Fruit fly (Drosophila melanogaster): ENCODE measurements around the gene CG10405.

CG10405 gene

dm6 chr3R:16442937-16443336, 11.4 kb upstream of the CG10405 start, which contains the start of the genes Ttc1 and CG14882 (continued):
- TF ChIP-seq crol (GFP tag; IDR thresholded peaks at IDR 0.05) (0 out of 2 replicates have a peak, but pooled peaks have one; percentile 23), Drgx (GFP tag; IDR thresholded peaks at IDR 0.05) (peak; percentile 85), vfl (GFP tag; optimal IDR thresholded peaks at IDR 0.05) (peak; percentile 84), HLH54F (GFP tag; optimal IDR thresholded peaks at IDR 0.05) (peak; percentile 87), Hr3 (GFP tag; optimal IDR thresholded peaks at IDR 0.05) (peak; percentile 86), ATbp (GFP tag; optimal IDR thresholded peaks at IDR 0.05) (peak; percentile 78), cg (GFP tag; optimal IDR thresholded peaks at IDR 0.05) (no peak), CG14965 (GFP tag; optimal IDR thresholded peaks at IDR 0.05; ENCODE audit: borderline replicate concordance) (peak; percentile 2), Hr39 (optimal IDR thresholded peaks at IDR 0.05) (no peak), B-H1 (GFP tag; IDR thresholded peaks at IDR 0.05) (peak; percentile 73), CG9609 (GFP tag; optimal IDR thresholded peaks at IDR 0.05) (peak; percentile 80), tio (GFP tag; optimal IDR thresholded peaks at IDR 0.05) (no peak), NfI (GFP tag; optimal IDR thresholded peaks at IDR 0.05) (peak; percentile 80), scrt (GFP tag; optimal IDR thresholded peaks at IDR 0.05) (peak; percentile 15), grau (tag; optimal IDR thresholded peaks at IDR 0.05) (peak; percentile 83), br (optimal IDR thresholded peaks at IDR 0.05) (no peak), Lhr (GFP tag; optimal IDR thresholded peaks at IDR 0.05) (peak; percentile 48), Antp (GFP tag; optimal IDR thresholded peaks at IDR 0.05) (peak; percentile 79), chif (GFP tag; optimal IDR thresholded peaks at IDR 0.05) (peak; percentile 62 to 85), pzg (GFP tag; optimal IDR thresholded peaks at IDR 0.05) (peak; percentile 49), CG14441 (GFP tag; IDR thresholded peaks at IDR 0.05) (peak; percentile 90), Nf-YA (GFP tag; IDR thresholded peaks at IDR 0.05) (no peak), Fer1 (GFP tag; optimal IDR thresholded peaks at IDR 0.05) (peak; percentile 81), CG8924 (tag; optimal IDR thresholded peaks at IDR 0.05) (peak; percentile 79), chinmo (GFP tag; IDR thresholded peaks at IDR 0.05; ENCODE audit: partially characterized antibody) (no peak), CG6254 (GFP tag; optimal IDR thresholded peaks at IDR 0.05) (no peak), Dp (GFP tag; optimal IDR thresholded peaks at IDR 0.05) (peak; percentile 44), wek (GFP tag; optimal IDR thresholded peaks at IDR 0.05) (no peak), Hsf (GFP tag; optimal IDR thresholded peaks at IDR 0.05) (peak; percentile 90), prd (optimal IDR thresholded peaks at IDR 0.05) (no peak), prd (GFP tag; IDR thresholded peaks at IDR 0.05) (peak; percentile 84), tgo (GFP tag; IDR thresholded peaks at IDR 0.05) (peak; percentile 93), HmgD (GFP tag; optimal IDR thresholded peaks at IDR 0.05) (no peak), tup (GFP tag; optimal IDR thresholded peaks at IDR 0.05) (peak; percentile 82), Kr (GFP tag; optimal IDR thresholded peaks at IDR 0.05) (no peak), tx (GFP tag; optimal IDR thresholded peaks at IDR 0.05) (peak; percentile 86), CG12299 (tag; optimal IDR thresholded peaks at IDR 0.05) (peak; percentile 84), stwl (tag; optimal IDR thresholded peaks at IDR 0.05) (peak; percentile 91), H2.0 (GFP tag; IDR thresholded peaks at IDR 0.05) (peak; percentile 92), CG30403 (GFP tag; optimal IDR thresholded peaks at IDR 0.05) (peak; percentile 93), CG32767 (GFP tag; IDR thresholded peaks at IDR 0.05) (peak; percentile 92), corto (GFP tag; optimal IDR thresholded peaks at IDR 0.05) (no peak), CG7357 (GFP tag; IDR thresholded peaks at IDR 0.05) (no peak), az2 (GFP tag; optimal IDR thresholded peaks at IDR 0.05) (peak; percentile 90), ken (GFP tag; IDR thresholded peaks at IDR 0.05) (peak; percentile 95), CG18476 (GFP tag; optimal IDR thresholded peaks at IDR 0.05) (peak; percentile 39), jing (GFP tag; optimal IDR thresholded peaks at IDR 0.05) (peak; percentile 25), CG10565 (GFP tag; optimal IDR thresholded peaks at IDR 0.05) (no peak), tap (tag; optimal IDR thresholded peaks at IDR 0.05) (no peak), bigmax (GFP tag; optimal IDR thresholded peaks at IDR 0.05) (peak; percentile 0), CG2678 (tag; optimal IDR thresholded peaks at IDR 0.05) (no peak), pb (GFP tag; optimal IDR thresholded peaks at IDR 0.05) (no peak)
